Fruit fly (Drosophila melanogaster): Measurements from ENCODE around the gene CG46412.
"Not testable (repeated sequence)": the region's sequence is repeated elsewhere in the genome, so short reads cannot be mapped to it uniquely, and the experiment has no call there.

CG46412 gene

DNA sequence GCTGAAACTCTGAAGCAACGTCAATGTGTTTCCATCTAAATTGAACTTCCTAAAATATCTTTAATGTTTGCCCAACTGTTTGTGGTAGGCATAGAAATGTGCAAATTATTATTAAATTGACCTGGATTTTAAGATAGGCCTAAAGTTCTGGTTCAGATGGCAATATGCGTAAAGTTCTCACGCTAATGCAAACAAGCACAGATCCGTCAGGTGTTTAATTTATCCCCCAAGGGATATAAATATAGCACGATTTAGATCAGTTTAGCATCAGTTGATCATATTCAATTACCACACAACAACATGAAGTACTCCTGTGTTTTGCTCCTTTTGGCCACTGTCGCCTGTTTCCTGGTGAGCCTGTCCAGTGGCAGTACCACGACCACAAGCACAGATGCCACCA, 25.5 kb upstream of the CG46412 start, which contains the start of gene CG7377:
CG7377 (plus strand) TSS at position 301 of the 400 bp plus-strand sequence.
- not testable (repeated sequence) for TF ChIP-seq Pif1A (GFP tag; optimal IDR thresholded peaks at IDR 0.05); CG15710 (tag; optimal IDR thresholded peaks at IDR 0.05); CG34367 (tag; optimal IDR thresholded peaks at IDR 0.05)

dm6 chr3L:11588594-11588993, 24.7 kb upstream of the CG46412 start:
- TF ChIP-seq Pif1A (GFP tag; optimal IDR thresholded peaks at IDR 0.05): no peak
- TF ChIP-seq CG4496 (GFP tag; IDR thresholded peaks at IDR 0.05): 0 out of 3 replicates have a peak, but pooled peaks have one; percentile 45
- 0 out of 2 replicates have a peak, but pooled peaks have one; percentile 37 for TF ChIP-seq Ets98B (GFP tag; IDR thresholded peaks at IDR 0.05)
- TF ChIP-seq D1 (tag; optimal IDR thresholded peaks at IDR 0.05): no peak
- TF ChIP-seq CG8301 (tag; optimal IDR thresholded peaks at IDR 0.05): peak; percentile 21
- TF ChIP-seq CG14655 (GFP tag; optimal IDR thresholded peaks at IDR 0.05): no peak

- TF ChIP-seq CG9948 (tag; optimal IDR thresholded peaks at IDR 0.05) (peak; percentile 85), Pif1B (GFP tag; optimal IDR thresholded peaks at IDR 0.05) (peak; percentile 76), CG14655 (GFP tag; optimal IDR thresholded peaks at IDR 0.05) (peak; percentile 91), EcR (GFP tag; optimal IDR thresholded peaks at IDR 0.05) (peak; percentile 52), fd96Ca (GFP tag; IDR thresholded peaks at IDR 0.05) (no peak; the same call in 1 of the 3 replicates), D1 (tag; optimal IDR thresholded peaks at IDR 0.05) (peak; percentile 28), CG8159 (tag; optimal IDR thresholded peaks at IDR 0.05) (peak; percentile 92), CG13204 (GFP tag; optimal IDR thresholded peaks at IDR 0.05) (peak; percentile 83), CG15710 (tag; optimal IDR thresholded peaks at IDR 0.05) (peak; percentile 93), rn (GFP tag; IDR thresholded peaks at IDR 0.05) (peak; percentile 60; the same call in 1 of the 2 replicates), CG34367 (tag; optimal IDR thresholded peaks at IDR 0.05) (peak; percentile 84), CG4496 (GFP tag; IDR thresholded peaks at IDR 0.05) (peak; percentile 81), CG17806 (tag; optimal IDR thresholded peaks at IDR 0.05) (peak; percentile 84), CG12605 (GFP tag; IDR thresholded peaks at IDR 0.05) (peak; percentile 71), gl (tag; optimal IDR thresholded peaks at IDR 0.05) (peak; percentile 81), Snoo (tag; optimal IDR thresholded peaks at IDR 0.05) (peak; percentile 78), Ets98B (GFP tag; IDR thresholded peaks at IDR 0.05) (peak; percentile 74), CG10348 (GFP tag; IDR thresholded peaks at IDR 0.05) (peak; percentile 57; the same call in 1 of the 2 replicates), CG32121 (GFP tag; IDR thresholded peaks at IDR 0.05) (peak; percentile 66), CG8301 (tag; optimal IDR thresholded peaks at IDR 0.05) (peak; percentile 89), Pif1A (GFP tag; optimal IDR thresholded peaks at IDR 0.05) (peak; percentile 80)
These were observed 24.1 kb upstream of the CG46412 start, which contains the start of gene rt for dm6 chr3L:11587720-11588580. TSS of gene rt (minus strand) at chr3L:11587770.

DNA sequence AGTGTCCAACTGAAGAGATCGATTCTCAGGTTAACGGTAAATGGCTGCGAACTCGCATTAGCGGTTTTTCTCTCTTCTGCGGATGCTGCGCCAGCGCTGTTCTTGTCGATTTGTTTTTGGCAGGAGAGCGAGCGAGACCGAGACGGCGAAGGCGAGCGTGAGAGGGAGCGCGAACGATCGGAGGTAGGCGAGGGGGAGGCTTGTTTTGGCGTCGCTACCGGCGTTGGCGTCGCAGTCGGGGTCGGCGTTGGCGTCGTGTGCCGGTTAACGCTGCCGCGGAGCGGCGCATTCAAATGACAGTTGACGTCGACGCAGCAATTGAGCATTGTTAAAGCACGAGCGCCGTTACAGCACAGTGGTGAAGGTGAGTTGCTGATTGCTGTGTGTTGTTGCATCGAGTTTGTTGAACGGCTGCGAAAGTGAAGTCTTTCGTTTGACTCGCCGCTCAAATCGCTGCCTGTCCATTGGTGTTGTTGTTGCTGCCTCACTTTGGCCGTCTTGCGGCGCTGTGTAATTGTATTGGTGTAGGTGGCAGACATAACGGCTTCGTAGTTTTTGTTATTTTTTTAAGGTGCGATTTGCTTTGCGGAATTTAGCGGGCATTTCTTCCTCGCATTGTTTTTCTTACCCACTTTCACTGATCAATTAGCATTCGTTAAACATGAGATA, 23.1 kb upstream of the CG46412 start:
- TF ChIP-seq CG32121 (GFP tag; IDR thresholded peaks at IDR 0.05): 0 out of 2 replicates have a peak, but pooled peaks have one; percentile 16
- no peak for TF ChIP-seq CG9948 (tag; optimal IDR thresholded peaks at IDR 0.05)
- peak; percentile 18; the same call in 1 of the 3 replicates for TF ChIP-seq CG4496 (GFP tag; IDR thresholded peaks at IDR 0.05)
- TF ChIP-seq Ets98B (GFP tag; IDR thresholded peaks at IDR 0.05): no peak

DNA sequence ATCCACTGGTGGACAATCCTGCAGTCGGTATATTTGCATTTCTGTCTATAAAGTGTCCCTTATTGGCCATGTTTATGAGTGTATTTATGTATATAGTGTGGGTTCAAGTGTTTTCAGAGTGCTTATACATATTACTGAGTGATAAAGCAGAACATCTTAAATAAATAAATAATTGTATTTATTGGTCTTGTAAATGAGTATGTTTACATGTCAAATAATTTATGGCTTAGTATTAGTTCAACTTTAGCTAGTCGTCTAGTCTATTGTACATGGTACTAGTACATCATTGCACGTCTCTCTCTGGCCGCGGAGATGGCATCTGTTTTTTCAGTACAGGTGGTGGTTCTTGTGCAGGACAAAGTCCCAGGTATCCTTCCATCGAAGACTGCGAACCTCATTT, 20.1 kb upstream of the CG46412 start, which contains the start of gene CG32086:
CG32086 (minus strand) TSS at position 101 of the 400 bp plus-strand sequence.
- no peak for TF ChIP-seq Pif1A (GFP tag; optimal IDR thresholded peaks at IDR 0.05)
- no peak for TF ChIP-seq CG14655 (GFP tag; optimal IDR thresholded peaks at IDR 0.05)
- no peak for TF ChIP-seq CG4496 (GFP tag; IDR thresholded peaks at IDR 0.05)

DNA sequence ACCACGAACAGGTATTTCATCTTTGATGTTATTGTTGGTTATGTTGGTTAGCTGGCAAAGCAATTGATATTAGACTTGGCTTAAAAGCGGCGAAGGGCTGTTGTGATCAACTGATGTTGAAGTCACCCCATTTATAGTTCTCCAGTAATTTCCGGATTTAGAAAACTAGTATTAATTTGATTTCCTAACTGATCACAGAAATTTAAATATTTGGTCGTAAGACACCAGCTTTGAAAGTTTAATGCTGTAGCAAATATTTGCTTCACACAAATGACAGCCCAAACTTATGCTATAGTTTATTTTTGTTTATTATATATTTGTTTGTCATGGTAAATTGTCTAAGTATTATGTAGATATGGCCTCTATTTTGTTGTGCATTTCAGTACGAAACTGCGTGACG, 18.2 kb upstream of the CG46412 start, which contains the start of gene CG33269:
CG33269 (minus strand) TSS at position 101 of the 400 bp plus-strand sequence.
- TF ChIP-seq CG15710 (tag; optimal IDR thresholded peaks at IDR 0.05) (no peak), Snoo (tag; optimal IDR thresholded peaks at IDR 0.05) (no peak), Pif1A (GFP tag; optimal IDR thresholded peaks at IDR 0.05) (no peak), CG10348 (GFP tag; IDR thresholded peaks at IDR 0.05) (no peak), fd96Ca (GFP tag; IDR thresholded peaks at IDR 0.05) (no peak), Ets98B (GFP tag; IDR thresholded peaks at IDR 0.05) (no peak), D1 (tag; optimal IDR thresholded peaks at IDR 0.05) (no peak), CG17806 (tag; optimal IDR thresholded peaks at IDR 0.05) (no peak), CG32121 (GFP tag; IDR thresholded peaks at IDR 0.05) (no peak), EcR (GFP tag; optimal IDR thresholded peaks at IDR 0.05) (no peak), CG8159 (tag; optimal IDR thresholded peaks at IDR 0.05) (no peak), CG8301 (tag; optimal IDR thresholded peaks at IDR 0.05) (no peak), CG13204 (GFP tag; optimal IDR thresholded peaks at IDR 0.05) (no peak), gl (tag; optimal IDR thresholded peaks at IDR 0.05) (no peak), CG9948 (tag; optimal IDR thresholded peaks at IDR 0.05) (no peak), Pif1B (GFP tag; optimal IDR thresholded peaks at IDR 0.05) (no peak)

All from whole organism, pupa.